Fruit fly (Drosophila melanogaster) whole organism, embryonic: ENCODE measurements around the gene yps.

Source experiments
- Ada2b ChIP-seq: fragments of 200-800 bp; sonication (Bioruptor generic); IDR thresholded peaks from 2 replicates; pipeline ENCODE4 v1.3.6; 2022; ENCODE audit warnings: missing biosample characterization, missing genetic modification characterization
- Aef1 ChIP-seq: fragments of 200-800 bp; sonication (Bioruptor generic); IDR thresholded peaks from 3 replicates; pipeline ENCODE4 v1.3.6; 2022; ENCODE audit warnings: missing biosample characterization, missing genetic modification characterization
- Awh ChIP-seq: fragments of 200-800 bp; sonication (Bioruptor generic); IDR thresholded peaks from 2 replicates; pipeline ENCODE4, ENCODE4 v1.3.6; 2022; ENCODE audit warnings: missing biosample characterization, missing genetic modification characterization
- B-H1 ChIP-seq: fragments of 200-800 bp; sonication (Bioruptor generic); IDR thresholded peaks from 3 replicates; pipeline ENCODE4 v1.3.6; 2022; ENCODE audit warnings: missing biosample characterization, missing genetic modification characterization
- CG10274 ChIP-seq: fragments of 200-800 bp; sonication (Bioruptor generic); optimal IDR thresholded peaks from 3 replicates; lab custom pipeline; 2017; ENCODE audit warnings: missing biosample characterization, mild to moderate bottlenecking, missing genetic modification characterization
- CG12942 ChIP-seq: fragments of 200-800 bp; sonication (Bioruptor generic); optimal IDR thresholded peaks from 3 replicates; lab custom pipeline; 2016; ENCODE audit warnings: missing biosample characterization, missing genetic modification characterization
- CG13296 ChIP-seq: fragments of 200-800 bp; sonication (Bioruptor generic); optimal IDR thresholded peaks from 3 replicates; lab custom pipeline; 2018; ENCODE audit warnings: missing biosample characterization, mild to moderate bottlenecking, missing genetic modification characterization
- CG14667 ChIP-seq: fragments of 200-800 bp; sonication (Bioruptor generic); IDR thresholded peaks from 2 replicates; pipeline ENCODE4 v1.3.6; 2022; ENCODE audit warnings: missing biosample characterization, missing genetic modification characterization
- CG16815 ChIP-seq: fragments of 200-800 bp; sonication (Bioruptor generic); optimal IDR thresholded peaks from 3 replicates; lab custom pipeline; 2017; ENCODE audit warnings: missing biosample characterization, mild to moderate bottlenecking, missing genetic modification characterization
- CG17359 ChIP-seq: fragments of 200-800 bp; sonication (Bioruptor generic); optimal IDR thresholded peaks from 3 replicates; lab custom pipeline; 2018; ENCODE audit warnings: missing biosample characterization, mild to moderate bottlenecking, missing genetic modification characterization, moderate library complexity
- CG17385 ChIP-seq: fragments of 200-800 bp; sonication (Bioruptor generic); optimal IDR thresholded peaks from 3 replicates; lab custom pipeline; 2018; ENCODE audit warnings: missing biosample characterization, mild to moderate bottlenecking, missing genetic modification characterization
- CG18011 ChIP-seq: fragments of 200-800 bp; sonication (Bioruptor generic); optimal IDR thresholded peaks from 2 replicates; lab custom pipeline; 2017; ENCODE audit warnings: missing biosample characterization, missing genetic modification characterization, mild to moderate bottlenecking, moderate library complexity, missing genotype
- CG2129 ChIP-seq: fragments of 200-800 bp; sonication (Bioruptor generic); IDR thresholded peaks from 2 replicates; pipeline ENCODE4 v1.3.6; 2022; ENCODE audit warnings: missing biosample characterization, missing genetic modification characterization; ENCODE audit not compliant: partially characterized antibody
- CG32767 ChIP-seq: fragments of 200-800 bp; sonication (Bioruptor generic); IDR thresholded peaks from 2 replicates; pipeline ENCODE4 v1.3.6; 2022; ENCODE audit warnings: missing biosample characterization, missing genetic modification characterization
- CG3281 ChIP-seq: fragments of 200-800 bp; sonication (Bioruptor generic); optimal IDR thresholded peaks from 3 replicates; lab custom pipeline; 2017; ENCODE audit warnings: missing biosample characterization, mild to moderate bottlenecking, missing genetic modification characterization
- CG6683 ChIP-seq: fragments of 200-800 bp; sonication (Bioruptor generic); optimal IDR thresholded peaks from 2 replicates; lab custom pipeline; 2017; ENCODE audit warnings: missing biosample characterization, mild to moderate bottlenecking, missing genetic modification characterization, missing genetic modification reagents
- CG7745 ChIP-seq: fragments of 200-800 bp; sonication (Bioruptor generic); optimal IDR thresholded peaks from 2 replicates; lab custom pipeline; 2018; ENCODE audit warnings: missing biosample characterization, mild to moderate bottlenecking, missing genetic modification characterization, moderate library complexity
- CG8089 ChIP-seq: fragments of 200-800 bp; sonication (Bioruptor generic); optimal IDR thresholded peaks from 3 replicates; lab custom pipeline; 2016; ENCODE audit warnings: missing biosample characterization, missing genetic modification characterization
- CG8281 ChIP-seq: fragments of 200-800 bp; sonication (Bioruptor generic); optimal IDR thresholded peaks from 2 replicates; lab custom pipeline; 2018; ENCODE audit warnings: missing biosample characterization, mild to moderate bottlenecking, missing genetic modification characterization, moderate library complexity
- CG8924 ChIP-seq: fragments of 200-800 bp; optimal IDR thresholded peaks from 3 replicates; lab custom pipeline; 2019; ENCODE audit warnings: missing biosample characterization, mild to moderate bottlenecking, missing genetic modification characterization, moderate library complexity
- CoRest ChIP-seq: fragments of 200-800 bp; sonication (Bioruptor generic); optimal IDR thresholded peaks from 3 replicates; lab custom pipeline; 2018; ENCODE audit warnings: missing biosample characterization, mild to moderate bottlenecking, missing genetic modification characterization, moderate library complexity
- Dek ChIP-seq: fragments of 200-800 bp; sonication (Bioruptor generic); optimal IDR thresholded peaks from 3 replicates; lab custom pipeline; 2019; ENCODE audit warnings: missing biosample characterization, mild to moderate bottlenecking, missing genetic modification characterization, moderate library complexity
- Dip3 ChIP-seq: fragments of 200-800 bp; sonication (Bioruptor generic); optimal IDR thresholded peaks from 3 replicates; lab custom pipeline; 2016; ENCODE audit warnings: missing biosample characterization, missing genetic modification characterization
- Doc2 ChIP-seq: fragments of 200-800 bp; sonication (Bioruptor generic); IDR thresholded peaks from 2 replicates; pipeline ENCODE4 v1.3.6; 2022; ENCODE audit warnings: missing biosample characterization, missing genetic modification characterization
- Lhr ChIP-seq: fragments of 200-800 bp; sonication (Bioruptor generic); optimal IDR thresholded peaks from 3 replicates; lab custom pipeline; 2017; ENCODE audit warnings: mild to moderate bottlenecking, missing biosample characterization, missing genetic modification reagents, missing genetic modification characterization
- NK7.1 ChIP-seq: fragments of 200-800 bp; sonication (Bioruptor generic); optimal IDR thresholded peaks from 3 replicates; lab custom pipeline; 2016; ENCODE audit warnings: missing biosample characterization, missing genetic modification characterization
- Nf-YA ChIP-seq: fragments of 200-800 bp; sonication (Bioruptor generic); IDR thresholded peaks from 2 replicates; pipeline ENCODE4 v1.3.6; 2022; ENCODE audit warnings: missing biosample characterization, missing genetic modification characterization
- Ptx1 ChIP-seq: fragments of 200-800 bp; sonication (Bioruptor generic); IDR thresholded peaks from 2 replicates; pipeline ENCODE4 v1.3.6; 2022; ENCODE audit warnings: missing biosample characterization, missing genetic modification characterization
- Six4 ChIP-seq: fragments of 200-800 bp; sonication (Bioruptor generic); optimal IDR thresholded peaks from 2 replicates; lab custom pipeline; 2016; ENCODE audit warnings: missing biosample characterization, missing genetic modification characterization
- Xrp1 ChIP-seq: fragments of 200-800 bp; sonication (Bioruptor generic); IDR thresholded peaks from 2 replicates; pipeline ENCODE4 v1.3.6; 2022; ENCODE audit warnings: missing biosample characterization, missing genetic modification characterization
- ab ChIP-seq: fragments of 200-800 bp; sonication (Bioruptor generic); optimal IDR thresholded peaks from 2 replicates; lab custom pipeline; 2016; ENCODE audit warnings: missing biosample characterization, missing genetic modification characterization
- az2 ChIP-seq: fragments of 200-800 bp; sonication (Bioruptor generic); optimal IDR thresholded peaks from 3 replicates; lab custom pipeline; 2016; ENCODE audit warnings: missing biosample characterization, missing genetic modification characterization
- chn ChIP-seq: fragments of 200-800 bp; sonication (Bioruptor generic); optimal IDR thresholded peaks from 2 replicates; lab custom pipeline; 2016; ENCODE audit warnings: missing biosample characterization, missing genetic modification characterization
- dan ChIP-seq: fragments of 200-800 bp; sonication (Bioruptor generic); IDR thresholded peaks from 2 replicates; pipeline ENCODE4 v1.3.6; 2022; ENCODE audit warnings: missing biosample characterization, missing genetic modification characterization
- dati ChIP-seq: fragments of 200-800 bp; sonication (Bioruptor generic); IDR thresholded peaks from 2 replicates; pipeline ENCODE4 v1.3.6; 2022; ENCODE audit warnings: missing biosample characterization, missing genetic modification characterization
- dm ChIP-seq: fragments of 200-800 bp; sonication (Bioruptor generic); optimal IDR thresholded peaks from 3 replicates; lab custom pipeline; 2016; ENCODE audit warnings: missing biosample characterization, missing genetic modification characterization
- dpn ChIP-seq, 2 experiments: fragments of 200-800 bp; sonication (Bioruptor generic); optimal IDR thresholded peaks; 3 replicates each; lab custom pipeline; 2016; ENCODE audit warnings: missing biosample characterization in 2 of 2, missing genetic modification characterization in 2 of 2
- eyg ChIP-seq: fragments of 200-800 bp; sonication (Bioruptor generic); optimal IDR thresholded peaks from 3 replicates; lab custom pipeline; 2016; ENCODE audit warnings: missing biosample characterization, missing genetic modification characterization
- jing ChIP-seq: fragments of 200-800 bp; sonication (Bioruptor generic); optimal IDR thresholded peaks from 2 replicates; lab custom pipeline; 2018; ENCODE audit warnings: missing biosample characterization, mild to moderate bottlenecking, missing genetic modification characterization
- jumu ChIP-seq: fragments of 200-800 bp; sonication (Bioruptor generic); optimal IDR thresholded peaks from 3 replicates; lab custom pipeline; 2016; ENCODE audit warnings: missing biosample characterization, missing genetic modification characterization
- kni ChIP-seq: fragments of 200-800 bp; sonication (Bioruptor generic); optimal IDR thresholded peaks from 3 replicates; lab custom pipeline; 2017; ENCODE audit warnings: mild to moderate bottlenecking, missing biosample characterization, missing genetic modification reagents, missing genetic modification characterization
- mld ChIP-seq: fragments of 200-800 bp; sonication (Bioruptor generic); IDR thresholded peaks from 3 replicates; pipeline ENCODE4 v1.3.6; 2022; ENCODE audit warnings: missing biosample characterization, missing genetic modification characterization; ENCODE audit not compliant: partially characterized antibody
- sc ChIP-seq, 3 experiments: fragments of >200 bp in 2 of 3; fragments of 200-800 bp in 1 of 3; sonication (Bioruptor generic) in 1 of 3; optimal IDR thresholded peaks; 2 replicates in 2 of 3; 3 replicates in 1 of 3; lab custom pipeline; 2017; ENCODE audit warnings: mild to moderate bottlenecking in 1 of 3, missing biosample characterization in 1 of 3, missing genetic modification characterization in 1 of 3, missing genetic modification reagents in 1 of 3
- sisA ChIP-seq: fragments of 200-800 bp; sonication (Bioruptor generic); IDR thresholded peaks from 2 replicates; pipeline ENCODE4 v1.3.6; 2022; ENCODE audit warnings: missing biosample characterization, missing genetic modification characterization
- sqz ChIP-seq: fragments of 200-800 bp; sonication (Bioruptor generic); optimal IDR thresholded peaks from 3 replicates; lab custom pipeline; 2018; ENCODE audit warnings: missing biosample characterization, mild to moderate bottlenecking, missing genetic modification characterization
- ssp ChIP-seq: fragments of 200-800 bp; sonication (Bioruptor generic); IDR thresholded peaks from 2 replicates; pipeline ENCODE4 v1.3.6; 2022; ENCODE audit warnings: missing biosample characterization, missing genetic modification characterization
- trem ChIP-seq: fragments of 200-800 bp; optimal IDR thresholded peaks from 3 replicates; lab custom pipeline; 2019; ENCODE audit warnings: missing biosample characterization, mild to moderate bottlenecking, missing genetic modification characterization, moderate library complexity
- tup ChIP-seq: fragments of 200-800 bp; sonication (Bioruptor generic); optimal IDR thresholded peaks from 2 replicates; lab custom pipeline; 2016; ENCODE audit warnings: missing biosample characterization, mild to moderate bottlenecking, missing genetic modification characterization, moderate library complexity
- twi ChIP-seq: fragments of 200-800 bp; optimal IDR thresholded peaks from 2 replicates; lab custom pipeline; 2019; ENCODE audit warnings: missing biosample characterization, mild to moderate bottlenecking, missing genetic modification characterization, moderate library complexity
- wek ChIP-seq: fragments of 200-800 bp; sonication (Bioruptor generic); optimal IDR thresholded peaks from 3 replicates; lab custom pipeline; 2018; ENCODE audit warnings: missing biosample characterization, mild to moderate bottlenecking, missing genetic modification characterization, moderate library complexity

yps gene

DNA sequence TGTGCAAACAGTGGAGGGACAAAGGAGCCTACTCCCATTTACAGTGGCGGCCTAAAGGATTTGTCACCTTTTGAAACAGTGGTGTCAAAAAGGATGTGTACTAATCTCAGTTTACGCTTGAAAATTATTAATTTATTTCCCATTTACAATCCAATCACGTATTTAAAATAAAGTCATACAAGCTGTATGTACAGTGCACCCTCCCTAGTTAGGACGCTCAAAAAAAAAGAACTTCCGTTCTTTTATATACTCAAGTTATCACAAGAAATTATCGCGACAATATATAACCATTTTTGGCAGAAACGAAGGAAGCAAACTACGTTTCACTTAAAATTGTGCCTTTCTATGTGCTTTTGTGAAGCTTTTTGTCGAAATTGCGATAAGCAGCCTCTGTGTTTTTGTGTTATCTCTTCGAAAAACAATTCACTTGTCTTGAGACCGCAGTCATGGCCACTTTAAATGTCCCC, 14.3 kb upstream of the yps start (continued):
- peak; percentile 47 for TF ChIP-seq CG3281
- peak; percentile 46 for TF ChIP-seq chn (GFP tag; lab: Kevin White, UChicago)
- TF ChIP-seq wek (GFP tag; lab: Kevin White, UChicago): no peak
- peak; percentile 31 for TF ChIP-seq jumu
- TF ChIP-seq CG12942 (GFP tag; lab: Kevin White, UChicago): peak; percentile 8
- no peak; the same call in 1 of the 2 replicates for TF ChIP-seq CG32767 (GFP tag; lab: Robert Waterston, UW)
- TF ChIP-seq Xrp1 (GFP tag; lab: Robert Waterston, UW): no peak; the same call in 1 of the 2 replicates
- TF ChIP-seq eyg (GFP tag; lab: Kevin White, UChicago): no peak
- TF ChIP-seq CG18011 (GFP tag; lab: Kevin White, UChicago): no peak
- no peak for TF ChIP-seq CG8281 (tag; lab: Kevin White, UChicago)
- no peak for TF ChIP-seq Doc2
- TF ChIP-seq CG8089 (GFP tag; lab: Kevin White, UChicago): peak; percentile 8
- TF ChIP-seq dm (GFP tag; lab: Kevin White, UChicago): no peak
- TF ChIP-seq Aef1 (GFP tag; lab: Robert Waterston, UW): no peak
- no peak for TF ChIP-seq sc (optimal IDR thresholded peaks at IDR 0.05; lab: Kevin White, UChicago)
- no peak for TF ChIP-seq sc (GFP tag; optimal IDR thresholded peaks at IDR 0.05; lab: Kevin White, UChicago)
- peak; percentile 45 for TF ChIP-seq CG17359 (tag; lab: Kevin White, UChicago)
- peak; percentile 46; the same call in 1 of the 2 replicates for TF ChIP-seq sisA (GFP tag; lab: Robert Waterston, UW)
- no peak for TF ChIP-seq ab (GFP tag; lab: Kevin White, UChicago)
- peak; percentile 50 for TF ChIP-seq Dek
- TF ChIP-seq CG13296 (GFP tag; lab: Kevin White, UChicago): peak; percentile 67
- TF ChIP-seq Lhr (GFP tag; lab: Kevin White, UChicago): no peak
- TF ChIP-seq CG17385 (GFP tag; lab: Kevin White, UChicago): peak; percentile 52
- no peak for TF ChIP-seq twi (tag; lab: Kevin White, UChicago)
- peak; percentile 62 for TF ChIP-seq Ptx1 (GFP tag; lab: Robert Waterston, UW)
- no peak for TF ChIP-seq CG7745
- peak in 1 of 2 experiments; percentile 56 for TF ChIP-seq dpn (GFP tag; optimal IDR thresholded peaks at IDR 0.05; lab: Kevin White, UChicago)
- TF ChIP-seq kni (GFP tag; lab: Kevin White, UChicago): no peak
- peak; percentile 48; the same call in 1 of the 2 replicates for TF ChIP-seq Awh (GFP tag; lab: Robert Waterston, UW)
- TF ChIP-seq sqz (GFP tag; lab: Kevin White, UChicago): no peak
- no peak for TF ChIP-seq CG6683 (GFP tag; lab: Kevin White, UChicago)
- TF ChIP-seq az2 (GFP tag; lab: Kevin White, UChicago): peak; percentile 35
- TF ChIP-seq B-H1 (GFP tag; lab: Robert Waterston, UW): no peak
- TF ChIP-seq CG16815 (GFP tag; lab: Kevin White, UChicago): peak; percentile 13
- TF ChIP-seq mld (GFP tag; lab: Robert Waterston, UW): 0 out of 3 replicates have a peak, but pooled peaks have one; percentile 7
- peak; percentile 45; the same call in 1 of the 2 replicates for TF ChIP-seq ssp (GFP tag; lab: Robert Waterston, UW)
- TF ChIP-seq Dip3 (GFP tag; lab: Kevin White, UChicago): peak; percentile 29
- peak; percentile 68 for TF ChIP-seq CoRest (tag; lab: Kevin White, UChicago)
- TF ChIP-seq Nf-YA: no peak
- TF ChIP-seq CG14667 (GFP tag; lab: Robert Waterston, UW): no peak
- no peak for TF ChIP-seq dan (GFP tag; lab: Robert Waterston, UW)
- TF ChIP-seq CG8924: peak; percentile 56
- TF ChIP-seq CG10274 (GFP tag; lab: Kevin White, UChicago): peak; percentile 34
- no peak for TF ChIP-seq Six4
- no peak for TF ChIP-seq jing
- no peak for TF ChIP-seq CG2129 (GFP tag; lab: Robert Waterston, UW)
- TF ChIP-seq Ada2b (GFP tag; lab: Robert Waterston, UW): peak; percentile 11; the same call in 1 of the 2 replicates
- no peak for TF ChIP-seq trem (tag; lab: Kevin White, UChicago)
- TF ChIP-seq dati: no peak
- no peak for TF ChIP-seq NK7.1
- TF ChIP-seq tup: no peak
